Worm (Caenorhabditis elegans) whole organism, young adult: ENCODE measurements around the gene T07C4.3.

ENCODE experiments used
- ceh-100 ChIP-seq: fragments of 200-800 bp; sonication (Bioruptor generic); IDR thresholded peaks from 2 replicates; pipeline ENCODE4 v1.3.6; 2022; ENCODE audit warnings: missing genetic modification reagents, missing genetic modification characterization, missing compliant biosample characterization
- nhr-120 ChIP-seq: fragments of 200-800 bp; sonication (Bioruptor generic); IDR thresholded peaks from 2 replicates; pipeline ENCODE4 v1.3.6; 2022; ENCODE audit warnings: missing genetic modification characterization, missing compliant biosample characterization
- sea-2 ChIP-seq: fragments of 200-800 bp; sonication (Bioruptor generic); IDR thresholded peaks from 2 replicates; pipeline ENCODE4 v1.3.6; 2022; ENCODE audit warnings: missing genetic modification characterization, missing compliant biosample characterization

DNA sequence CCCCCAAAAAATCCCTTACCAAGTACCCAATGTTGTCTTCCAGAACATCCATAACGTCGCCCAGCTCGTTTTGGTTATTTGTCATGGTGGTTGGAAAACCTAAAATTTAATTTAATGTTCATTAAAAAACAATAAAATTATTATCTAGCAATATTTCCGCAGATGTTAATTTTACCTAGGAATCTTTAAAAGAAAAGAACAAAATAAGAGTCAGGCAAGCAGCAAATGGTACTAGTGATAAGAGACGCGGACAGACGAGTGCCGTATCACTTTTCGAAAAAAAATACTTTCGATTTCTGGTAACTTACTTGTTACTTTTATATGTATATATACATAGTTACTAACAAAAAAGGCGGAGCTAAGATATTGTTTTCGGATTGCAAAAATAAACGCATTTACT, 40.9 kb upstream of the T07C4.3 start, which contains the start of gene T07A5.7:
- no peak for TF ChIP-seq nhr-120 (GFP tag; lab: Robert Waterston, UW)
- no peak for TF ChIP-seq sea-2 (GFP tag; lab: Robert Waterston, UW)
- no peak for TF ChIP-seq ceh-100
